Fruit fly (Drosophila melanogaster) whole organism, prepupa: ENCODE measurements around the gene CG4042.

ENCODE experiments used
- CG10669 ChIP-seq: fragments of 200-800 bp; sonication (Bioruptor generic); optimal IDR thresholded peaks from 3 replicates; lab custom pipeline; 2018; ENCODE audit warnings: missing biosample characterization, mild to moderate bottlenecking, missing genetic modification characterization, moderate library complexity
- CG11294 ChIP-seq: fragments of 200-800 bp; sonication (Bioruptor generic); IDR thresholded peaks from 2 replicates; pipeline ENCODE4 v1.3.6; 2022; ENCODE audit warnings: missing biosample characterization, missing genetic modification characterization
- CG16779 ChIP-seq: fragments of 200-800 bp; sonication (Bioruptor generic); optimal IDR thresholded peaks from 3 replicates; lab custom pipeline; 2017; ENCODE audit warnings: missing biosample characterization, mild to moderate bottlenecking, missing genetic modification characterization
- Ets96B ChIP-seq: fragments of 200-800 bp; optimal IDR thresholded peaks from 2 replicates; lab custom pipeline; 2019; ENCODE audit warnings: missing biosample characterization, mild to moderate bottlenecking, missing genetic modification characterization, moderate library complexity
- Lpt ChIP-seq: fragments of 200-800 bp; sonication (Bioruptor generic); optimal IDR thresholded peaks from 3 replicates; lab custom pipeline; 2016; ENCODE audit warnings: missing biosample characterization, missing genetic modification characterization
- Sox14 ChIP-seq: fragments of 200-800 bp; sonication (Bioruptor generic); optimal IDR thresholded peaks from 3 replicates; lab custom pipeline; 2016; ENCODE audit warnings: missing biosample characterization, missing genetic modification characterization
- esn ChIP-seq: fragments of 200-800 bp; sonication (Bioruptor generic); optimal IDR thresholded peaks from 2 replicates; lab custom pipeline; 2016; ENCODE audit warnings: missing biosample characterization, mild to moderate bottlenecking, missing genetic modification characterization, moderate library complexity
- salr ChIP-seq, 2 experiments: fragments of 200-800 bp; sonication (Bioruptor generic); optimal IDR thresholded peaks; 3 replicates each; lab custom pipeline; 2016 to 2018; ENCODE audit warnings: missing biosample characterization in 2 of 2, missing genetic modification characterization in 2 of 2, mild to moderate bottlenecking in 1 of 2
- topi ChIP-seq: fragments of 200-800 bp; sonication (Bioruptor generic); optimal IDR thresholded peaks from 3 replicates; lab custom pipeline; 2016; ENCODE audit warnings: missing biosample characterization, missing genetic modification characterization
- vri ChIP-seq: fragments of 200-800 bp; sonication (Bioruptor generic); optimal IDR thresholded peaks from 3 replicates; lab custom pipeline; 2016; ENCODE audit warnings: missing biosample characterization, mild to moderate bottlenecking, missing genetic modification characterization

DNA sequence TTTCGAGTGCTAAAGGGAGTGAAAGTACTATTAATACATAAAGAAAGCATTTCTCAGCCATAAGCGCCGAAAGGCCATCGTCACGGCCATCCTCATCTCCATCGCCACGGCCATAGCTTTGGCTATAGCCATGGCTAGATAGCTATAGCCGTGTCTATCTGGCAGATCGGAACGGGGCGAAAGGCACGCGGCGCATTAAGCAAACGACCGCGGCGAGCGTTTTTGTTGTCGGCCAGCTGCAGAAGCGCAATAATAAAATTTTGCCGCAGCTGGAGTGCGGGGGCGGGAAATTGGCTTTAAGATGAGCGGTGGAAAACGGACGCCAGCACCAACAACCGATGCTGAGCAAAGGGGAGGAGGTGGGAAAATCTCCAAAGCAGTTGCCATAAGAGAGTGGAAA, 20.9 kb downstream of the CG4042 start:
- no peak for TF ChIP-seq CG10669 (GFP tag; lab: Kevin White, UChicago)
- no peak for TF ChIP-seq CG16779 (tag; lab: Kevin White, UChicago)
- no peak for TF ChIP-seq esn (GFP tag; lab: Kevin White, UChicago)
- TF ChIP-seq vri (GFP tag; lab: Kevin White, UChicago), result no peak
- no peak for TF ChIP-seq topi (GFP tag; lab: Kevin White, UChicago)
- no peak for TF ChIP-seq Sox14 (GFP tag; lab: Kevin White, UChicago)
- TF ChIP-seq salr (GFP tag; optimal IDR thresholded peaks at IDR 0.05; lab: Kevin White, UChicago), result no peak
- no peak for TF ChIP-seq Lpt
- TF ChIP-seq Ets96B, result no peak
- no peak for TF ChIP-seq CG11294 (GFP tag; lab: Robert Waterston, UW)
